Fruit fly (Drosophila melanogaster): ENCODE measurements around the gene CG14989.

CG14989 gene

dm6 chr3L:4115107-4115506 lies 27.7 kb downstream of the CG14989 start:
- no peak for TF ChIP-seq rgr (GFP tag; optimal IDR thresholded peaks at IDR 0.05)
- no peak for TF ChIP-seq CrebA (GFP tag; optimal IDR thresholded peaks at IDR 0.05; ENCODE audit: borderline replicate concordance)
- TF ChIP-seq dsf (GFP tag; optimal IDR thresholded peaks at IDR 0.05; ENCODE audit: borderline replicate concordance) = no peak
- TF ChIP-seq Mio (GFP tag; optimal IDR thresholded peaks at IDR 0.05) = no peak
- no peak for TF ChIP-seq sage (GFP tag; optimal IDR thresholded peaks at IDR 0.05)
- TF ChIP-seq Dif (GFP tag; optimal IDR thresholded peaks at IDR 0.05; ENCODE audit: partially characterized antibody) = no peak

- TF ChIP-seq h (GFP tag; optimal IDR thresholded peaks at IDR 0.05) = peak; percentile 12
- no peak for TF ChIP-seq Mio (GFP tag; optimal IDR thresholded peaks at IDR 0.05)
- TF ChIP-seq Rel (GFP tag; optimal IDR thresholded peaks at IDR 0.05) = no peak
- TF ChIP-seq Rel (tag; optimal IDR thresholded peaks at IDR 0.05) = peak; percentile 62
Observed at dm6 chr3L:4115701-4116100, 28.3 kb downstream of the CG14989 start.

DNA sequence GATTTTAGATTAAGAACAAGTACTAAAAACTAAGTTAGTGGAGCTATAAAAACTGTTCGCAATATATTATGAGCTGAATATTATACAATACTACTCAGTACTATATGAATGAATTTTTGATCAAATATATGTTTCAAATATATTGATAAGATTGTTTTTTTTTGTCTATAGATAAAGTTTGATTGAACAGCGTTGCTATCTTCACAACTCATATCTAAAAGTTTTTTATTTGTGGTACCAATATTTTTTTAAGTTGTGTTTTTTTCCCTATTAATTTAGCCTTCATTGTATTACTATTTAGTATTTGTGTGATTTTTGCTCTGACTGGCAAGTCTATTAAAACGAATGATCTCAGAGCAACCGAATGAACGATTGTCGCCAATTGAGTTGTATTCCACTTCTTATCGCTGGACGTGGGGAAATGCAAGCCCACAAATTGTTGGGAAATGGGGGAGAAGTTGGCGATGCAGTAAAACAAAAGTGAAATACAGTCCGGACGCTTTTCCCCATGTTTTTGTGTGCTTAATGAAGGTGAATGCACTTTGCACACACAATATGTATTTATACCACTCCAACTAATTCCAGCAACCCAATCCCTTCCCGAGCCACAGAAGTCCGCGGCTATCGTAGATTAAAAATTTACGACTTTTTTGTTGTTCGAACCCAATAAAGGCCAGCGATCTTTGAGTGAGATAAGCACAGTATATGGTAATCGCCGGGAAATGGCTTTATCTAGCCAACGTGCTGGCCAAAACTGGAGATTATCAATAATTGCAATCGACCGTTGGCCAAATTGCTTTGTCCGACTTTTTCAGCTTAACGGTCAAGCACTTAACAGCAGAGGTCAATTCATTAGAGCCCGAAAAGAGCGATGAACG lies 29.3 kb downstream of the CG14989 start:
- TF ChIP-seq OdsH (GFP tag; optimal IDR thresholded peaks at IDR 0.05) (peak; percentile 51), tai (GFP tag; optimal IDR thresholded peaks at IDR 0.05) (no peak), sv (GFP tag; optimal IDR thresholded peaks at IDR 0.05) (no peak), Abd-B (GFP tag; optimal IDR thresholded peaks at IDR 0.05) (no peak), pan (optimal IDR thresholded peaks at IDR 0.05) (no peak), Rel (GFP tag; optimal IDR thresholded peaks at IDR 0.05) (no peak), Rel (tag; optimal IDR thresholded peaks at IDR 0.05) (peak; percentile 85), br (GFP tag; optimal IDR thresholded peaks at IDR 0.05) (no peak), foxo (GFP tag; optimal IDR thresholded peaks at IDR 0.05) (peak in 1 of 2 experiments; percentile 14), Dif (GFP tag; optimal IDR thresholded peaks at IDR 0.05; ENCODE audit: partially characterized antibody) (no peak), jim (GFP tag; optimal IDR thresholded peaks at IDR 0.05) (no peak), Myc (optimal IDR thresholded peaks at IDR 0.05) (no peak), brk (GFP tag; optimal IDR thresholded peaks at IDR 0.05) (peak; percentile 13), Hnf4 (GFP tag; optimal IDR thresholded peaks at IDR 0.05) (no peak), woc (GFP tag; optimal IDR thresholded peaks at IDR 0.05) (peak; percentile 9), sage (GFP tag; optimal IDR thresholded peaks at IDR 0.05) (no peak), N (GFP tag; optimal IDR thresholded peaks at IDR 0.05) (no peak), dsf (GFP tag; optimal IDR thresholded peaks at IDR 0.05; ENCODE audit: borderline replicate concordance) (no peak), rgr (GFP tag; optimal IDR thresholded peaks at IDR 0.05) (peak; percentile 14), Hr83 (GFP tag; optimal IDR thresholded peaks at IDR 0.05; ENCODE audit: poor library complexity, severe bottlenecking) (no peak), dmrt93B (GFP tag; optimal IDR thresholded peaks at IDR 0.05) (no peak), ey (GFP tag; optimal IDR thresholded peaks at IDR 0.05) (peak; percentile 12), CrebA (GFP tag; optimal IDR thresholded peaks at IDR 0.05; ENCODE audit: borderline replicate concordance) (no peak), Vsx2 (GFP tag; optimal IDR thresholded peaks at IDR 0.05; ENCODE audit: partially characterized antibody) (no peak)

DNA sequence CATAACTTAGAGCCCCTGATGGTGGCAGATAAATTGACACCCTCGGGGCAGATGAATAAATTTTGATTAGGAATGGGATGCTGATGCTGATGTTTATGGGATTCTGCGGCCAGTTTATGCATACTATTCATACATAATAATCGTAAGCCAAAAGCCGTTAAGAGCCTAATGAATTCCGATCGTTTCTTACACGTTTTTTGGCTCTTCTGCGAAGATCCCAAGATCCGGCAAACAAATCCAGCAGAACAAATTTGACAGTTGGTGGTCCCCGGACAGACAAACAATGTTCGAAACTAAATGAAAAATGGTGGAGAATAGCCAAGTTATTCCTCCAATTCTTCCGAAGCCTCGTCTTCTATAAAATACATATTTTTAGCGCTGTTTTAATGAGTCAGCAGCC lies 30.1 kb downstream of the CG14989 start:
- TF ChIP-seq woc (GFP tag; optimal IDR thresholded peaks at IDR 0.05) (no peak), GATAd (GFP tag; optimal IDR thresholded peaks at IDR 0.05) (no peak), sage (GFP tag; optimal IDR thresholded peaks at IDR 0.05) (no peak), usp (GFP tag; optimal IDR thresholded peaks at IDR 0.05) (no peak), fru (GFP tag; optimal IDR thresholded peaks at IDR 0.05) (no peak), N (GFP tag; optimal IDR thresholded peaks at IDR 0.05) (no peak), Dif (GFP tag; optimal IDR thresholded peaks at IDR 0.05; ENCODE audit: partially characterized antibody) (no peak), Abd-B (GFP tag; optimal IDR thresholded peaks at IDR 0.05) (no peak), CrebA (GFP tag; optimal IDR thresholded peaks at IDR 0.05; ENCODE audit: borderline replicate concordance) (no peak), ey (GFP tag; optimal IDR thresholded peaks at IDR 0.05) (no peak), CG9705 (GFP tag; optimal IDR thresholded peaks at IDR 0.05) (no peak), foxo (GFP tag; optimal IDR thresholded peaks at IDR 0.05) (no peak), dl (GFP tag; optimal IDR thresholded peaks at IDR 0.05; ENCODE audit: insufficient read depth in 1 of 2, partially characterized antibody in 2 of 2) (no peak)
